Worm (Caenorhabditis elegans) whole organism, mixed stage, embryonic: ENCODE data around the gene ogdh-1.

ENCODE experiments used
- bed-3 ChIP-seq: fragments of 200-800 bp; sonication (Bioruptor generic); optimal IDR thresholded peaks from 3 replicates; lab custom pipeline; 2018; ENCODE audit warnings: mild to moderate bottlenecking, missing genetic modification characterization, moderate library complexity, missing compliant biosample characterization
- blmp-1 ChIP-seq: fragments of 150-350 bp; optimal IDR thresholded peaks from 2 replicates; lab custom pipeline; 2014; ENCODE audit warnings: missing biosample characterization, missing genetic modification characterization
- ceh-39 ChIP-seq: fragments of 150-350 bp; optimal IDR thresholded peaks from 2 replicates; lab custom pipeline; 2014; ENCODE audit warnings: missing biosample characterization, missing genetic modification characterization
- ceh-83 ChIP-seq: fragments of 200-800 bp; sonication (Bioruptor generic); optimal IDR thresholded peaks from 2 replicates; lab custom pipeline; 2018; ENCODE audit warnings: mild to moderate bottlenecking, missing genetic modification characterization, missing compliant biosample characterization
- ces-1 ChIP-seq: fragments of 150-350 bp; optimal IDR thresholded peaks from 2 replicates; lab custom pipeline; 2014; ENCODE audit warnings: missing biosample characterization, missing genetic modification reagents, missing genetic modification characterization
- cnd-1 ChIP-seq: fragments of 200-800 bp; sonication (Bioruptor generic); optimal IDR thresholded peaks from 2 replicates; lab custom pipeline; 2018; ENCODE audit warnings: mild to moderate bottlenecking, missing genetic modification characterization, missing compliant biosample characterization
- drap-1 ChIP-seq: fragments of 200-800 bp; sonication (Bioruptor generic); optimal IDR thresholded peaks from 3 replicates; lab custom pipeline; 2018; ENCODE audit warnings: mild to moderate bottlenecking, missing genetic modification characterization, missing compliant biosample characterization
- elt-1 ChIP-seq: sonication (generic microtip); optimal IDR thresholded peaks from 2 replicates; lab custom pipeline; 2017; ENCODE audit warnings: missing genetic modification characterization, mild to moderate bottlenecking, missing compliant biosample characterization, antibody characterized with exemption, moderate library complexity, borderline replicate concordance; ENCODE audit not compliant: insufficient read depth
- elt-3 ChIP-seq: fragments of 150-350 bp; optimal IDR thresholded peaks from 2 replicates; lab custom pipeline; 2014; ENCODE audit warnings: missing biosample characterization, missing genetic modification characterization
- flh-1 ChIP-seq: fragments of 200-800 bp; sonication (Bioruptor generic); optimal IDR thresholded peaks from 2 replicates; lab custom pipeline; 2018; ENCODE audit warnings: mild to moderate bottlenecking, missing genetic modification characterization, moderate library complexity, missing compliant biosample characterization
- ham-2 ChIP-seq: fragments of 200-800 bp; sonication (Bioruptor generic); optimal IDR thresholded peaks from 2 replicates; lab custom pipeline; 2018; ENCODE audit warnings: mild to moderate bottlenecking, missing genetic modification characterization, missing compliant biosample characterization
- lin-13 ChIP-seq: fragments of 150-350 bp; optimal IDR thresholded peaks from 2 replicates; lab custom pipeline; 2014; ENCODE audit warnings: missing biosample characterization, missing genetic modification characterization
- lsy-2 ChIP-seq: fragments of 150-350 bp; optimal IDR thresholded peaks from 2 replicates; lab custom pipeline; 2014; ENCODE audit warnings: missing biosample characterization, missing genetic modification characterization
- mab-5 ChIP-seq: fragments of 150-350 bp; optimal IDR thresholded peaks from 2 replicates; lab custom pipeline; 2014; ENCODE audit warnings: missing biosample characterization, missing genetic modification characterization
- mep-1 ChIP-seq: fragments of 150-350 bp; optimal IDR thresholded peaks from 2 replicates; lab custom pipeline; 2017; ENCODE audit warnings: missing biosample characterization, missing genetic modification reagents, missing genetic modification characterization, inconsistent platforms
- mls-2 ChIP-seq: sonication (generic microtip); optimal IDR thresholded peaks from 2 replicates; lab custom pipeline; 2016; ENCODE audit warnings: mild to moderate bottlenecking, missing genetic modification characterization, moderate library complexity, missing compliant biosample characterization
- nhr-12 ChIP-seq: fragments of 150-350 bp; optimal IDR thresholded peaks from 2 replicates; lab custom pipeline; 2014; ENCODE audit warnings: missing biosample characterization, missing genetic modification characterization
- nhr-2 ChIP-seq: fragments of 150-350 bp; optimal IDR thresholded peaks from 2 replicates; lab custom pipeline; 2014; ENCODE audit warnings: missing biosample characterization, missing genetic modification characterization
- nhr-237 ChIP-seq: fragments of 150-350 bp; optimal IDR thresholded peaks from 2 replicates; lab custom pipeline; 2014; ENCODE audit warnings: missing biosample characterization, missing genetic modification characterization
- nhr-28 ChIP-seq: fragments of 150-350 bp; optimal IDR thresholded peaks from 2 replicates; lab custom pipeline; 2014; ENCODE audit warnings: missing biosample characterization, missing genetic modification characterization
- nhr-76 ChIP-seq: sonication (generic microtip); optimal IDR thresholded peaks from 2 replicates; lab custom pipeline; 2017; ENCODE audit warnings: missing biosample characterization, missing genetic modification characterization
- pha-4 ChIP-seq: fragments of 150-350 bp; optimal IDR thresholded peaks from 2 replicates; lab custom pipeline; 2018; ENCODE audit warnings: missing biosample characterization, missing genetic modification reagents, missing genetic modification characterization
- sem-2 ChIP-seq: fragments of 200-800 bp; sonication (Bioruptor generic); optimal IDR thresholded peaks from 2 replicates; lab custom pipeline; 2018; ENCODE audit warnings: mild to moderate bottlenecking, missing genetic modification characterization, missing compliant biosample characterization
- snpc-4 ChIP-seq: fragments of 150-350 bp; optimal IDR thresholded peaks from 2 replicates; lab custom pipeline; 2014; ENCODE audit warnings: missing biosample characterization, missing genetic modification characterization
- sptf-1 ChIP-seq: sonication (generic microtip); optimal IDR thresholded peaks from 2 replicates; lab custom pipeline; 2017; ENCODE audit warnings: mild to moderate bottlenecking, missing genetic modification characterization, moderate library complexity, missing compliant biosample characterization
- tbx-8 ChIP-seq: fragments of 200-800 bp; sonication (Bioruptor generic); optimal IDR thresholded peaks from 2 replicates; lab custom pipeline; 2018; ENCODE audit warnings: mild to moderate bottlenecking, missing genetic modification characterization, moderate library complexity, missing compliant biosample characterization
- unc-120 ChIP-seq: sonication (generic microtip); optimal IDR thresholded peaks from 2 replicates; lab custom pipeline; 2017; ENCODE audit warnings: missing genetic modification characterization, missing compliant biosample characterization; ENCODE audit not compliant: poor library complexity, severe bottlenecking
- unc-39 ChIP-seq: fragments of 150-350 bp; optimal IDR thresholded peaks from 2 replicates; lab custom pipeline; 2014; ENCODE audit warnings: missing biosample characterization, missing genetic modification characterization
- zip-8 ChIP-seq: fragments of 150-350 bp; optimal IDR thresholded peaks from 2 replicates; lab custom pipeline; 2014; ENCODE audit warnings: missing biosample characterization, missing genetic modification characterization
- ztf-11 ChIP-seq: fragments of 150-350 bp; optimal IDR thresholded peaks from 2 replicates; lab custom pipeline; 2014; ENCODE audit warnings: missing biosample characterization, missing genetic modification characterization

The ogdh-1 gene

DNA sequence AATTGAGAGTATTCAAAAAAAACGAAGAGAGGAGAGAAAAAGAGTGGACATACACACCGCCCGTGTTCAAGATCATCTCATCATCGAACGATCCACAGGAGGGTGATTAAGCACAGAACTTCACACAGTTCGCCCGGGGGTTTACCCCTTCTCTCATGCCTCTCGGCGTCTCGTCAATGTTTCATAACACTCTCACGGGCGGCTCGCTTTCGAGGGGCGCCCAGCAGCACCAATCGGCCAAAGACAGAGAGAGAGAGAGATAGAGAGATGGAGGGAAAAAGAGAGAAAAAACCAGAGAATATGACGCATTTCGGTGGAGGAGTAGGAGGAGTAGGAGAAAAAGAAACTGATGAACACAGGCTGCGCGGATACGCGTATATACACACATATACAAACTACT, 1.4 kb upstream of the ogdh-1 start:
- TF ChIP-seq sptf-1 (tag; lab: Kevin White, UChicago) (peak; percentile 54), mls-2 (peak; percentile 48), ces-1 (no peak), ham-2 (GFP tag; lab: Kevin White, UChicago) (peak; percentile 34), cnd-1 (tag; lab: Kevin White, UChicago) (no peak), nhr-2 (tag; lab: Kevin White, UChicago) (no peak)

DNA sequence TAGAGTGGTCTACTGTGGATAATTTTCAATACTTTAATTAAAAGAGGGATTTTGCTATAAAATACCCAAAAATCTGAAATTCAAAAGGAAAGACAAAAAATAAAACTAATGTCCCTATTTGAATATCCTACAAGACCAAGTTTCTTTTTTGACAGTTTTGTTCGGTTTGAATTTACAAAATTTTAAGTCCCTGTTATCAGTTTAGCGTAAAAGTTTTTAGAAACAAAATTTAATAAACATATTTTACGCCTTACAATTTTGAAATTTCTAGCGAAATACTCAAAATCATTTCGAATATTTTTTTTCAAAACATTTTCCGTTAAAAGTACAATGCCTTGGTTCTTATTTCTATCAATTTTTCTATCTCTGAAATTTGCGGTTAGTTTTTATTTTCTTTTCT, 11.3 kb downstream of the ogdh-1 start, which contains the start of gene spe-51:
Gene spe-51, plus strand, starts transcription at position 301 of the 400 bp plus-strand sequence.
- TF ChIP-seq lin-13 (tag; lab: Kevin White, UChicago), result no peak
- TF ChIP-seq snpc-4 (tag; lab: Kevin White, UChicago), result no peak
- no peak for TF ChIP-seq nhr-12 (tag; lab: Kevin White, UChicago)
- TF ChIP-seq sptf-1 (tag; lab: Kevin White, UChicago), result no peak
- TF ChIP-seq ceh-83 (GFP tag; lab: Kevin White, UChicago), result no peak
- TF ChIP-seq ces-1, result no peak
- TF ChIP-seq pha-4 (tag; lab: Kevin White, UChicago), result no peak
- no peak for TF ChIP-seq unc-120 (tag; lab: Kevin White, UChicago)
- no peak for TF ChIP-seq elt-3 (tag; lab: Kevin White, UChicago)
- no peak for TF ChIP-seq zip-8 (tag; lab: Kevin White, UChicago)
- TF ChIP-seq flh-1 (GFP tag; lab: Kevin White, UChicago), result no peak
- no peak for TF ChIP-seq nhr-76 (tag; lab: Kevin White, UChicago)
- TF ChIP-seq unc-39 (tag; lab: Kevin White, UChicago), result no peak
- no peak for TF ChIP-seq lsy-2 (tag; lab: Kevin White, UChicago)
- no peak for TF ChIP-seq mab-5 (tag; lab: Kevin White, UChicago)
- no peak for TF ChIP-seq bed-3 (GFP tag; lab: Kevin White, UChicago)
- no peak for TF ChIP-seq nhr-237
- no peak for TF ChIP-seq mls-2

DNA sequence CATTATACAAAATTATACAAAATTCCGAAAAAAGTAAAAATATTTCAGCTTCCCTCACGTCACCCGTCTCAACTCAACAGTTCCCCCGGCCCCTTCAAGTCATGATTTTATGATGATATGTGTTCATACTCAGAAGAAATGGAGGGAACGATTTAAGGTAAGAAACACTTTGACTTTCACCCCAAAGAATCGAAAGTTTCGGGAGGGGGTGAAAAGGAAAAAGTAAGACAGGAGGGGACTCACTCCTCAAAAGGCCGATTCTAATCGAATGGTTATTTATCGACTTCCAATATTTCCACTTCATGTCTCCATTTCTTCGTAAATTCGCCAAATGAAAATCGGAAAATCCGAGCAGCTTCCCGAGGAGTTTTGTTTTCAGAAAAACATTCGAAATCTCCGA, 15.6 kb downstream of the ogdh-1 start, which contains the start of gene bus-4:
Gene bus-4, plus strand, starts transcription at position 49 of the 400 bp plus-strand sequence.
- TF ChIP-seq unc-120 (tag; lab: Kevin White, UChicago), result no peak
- peak; percentile 11 for TF ChIP-seq blmp-1
- TF ChIP-seq, all 35 proteins: peak for 1

DNA sequence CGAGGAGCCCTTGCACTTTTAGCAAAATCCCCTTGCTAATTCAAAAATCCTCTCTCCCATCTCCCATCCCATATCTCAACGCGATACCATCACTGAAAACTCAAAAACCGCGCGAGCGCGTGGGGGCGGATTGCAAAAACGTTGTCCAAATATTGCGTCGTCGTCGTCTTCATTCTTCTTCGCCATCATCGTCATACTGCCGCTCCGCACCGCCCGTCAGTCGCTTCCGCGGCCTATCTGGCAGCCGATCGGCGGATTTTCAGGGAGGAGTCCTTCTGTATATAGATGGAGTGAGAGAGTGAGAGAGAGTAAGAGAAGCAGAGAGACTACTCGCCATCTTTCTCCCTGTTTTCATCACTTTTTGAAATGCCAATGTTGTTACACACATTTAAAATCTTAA, 16.9 kb downstream of the ogdh-1 start:
- TF ChIP-seq tbx-8, result no peak
- no peak for TF ChIP-seq mep-1 (tag; lab: Kevin White, UChicago)
- TF ChIP-seq ham-2 (GFP tag; lab: Kevin White, UChicago), result peak; percentile 29

DNA sequence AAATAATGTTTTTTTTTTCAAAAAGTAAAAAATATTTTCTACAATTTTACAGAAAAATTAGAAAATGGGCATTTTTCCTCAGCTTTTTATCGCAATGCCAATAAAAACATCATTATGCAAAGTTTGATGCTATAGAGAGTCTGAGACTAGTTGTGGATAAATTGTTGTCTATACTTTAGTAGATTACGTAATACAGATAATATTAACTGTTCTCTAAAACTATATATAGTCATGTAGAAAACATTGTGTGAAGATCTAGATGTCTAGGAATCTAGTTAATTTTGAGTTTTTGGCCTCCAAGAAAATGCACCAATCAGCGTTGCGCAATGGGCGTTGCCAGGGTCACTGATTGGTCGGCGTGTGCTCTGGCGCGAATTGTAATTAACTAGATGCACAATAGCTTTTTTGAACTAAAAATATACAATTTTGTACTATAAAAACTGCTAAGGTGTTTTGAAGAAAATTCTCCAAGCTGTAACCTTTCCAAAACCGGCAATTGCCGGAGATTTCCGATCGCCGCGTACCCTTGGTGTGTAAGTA, 17.4 kb downstream of the ogdh-1 start:
- TF ChIP-seq unc-39 (tag; lab: Kevin White, UChicago) (no peak), zip-8 (tag; lab: Kevin White, UChicago) (peak; percentile 52)

DNA sequence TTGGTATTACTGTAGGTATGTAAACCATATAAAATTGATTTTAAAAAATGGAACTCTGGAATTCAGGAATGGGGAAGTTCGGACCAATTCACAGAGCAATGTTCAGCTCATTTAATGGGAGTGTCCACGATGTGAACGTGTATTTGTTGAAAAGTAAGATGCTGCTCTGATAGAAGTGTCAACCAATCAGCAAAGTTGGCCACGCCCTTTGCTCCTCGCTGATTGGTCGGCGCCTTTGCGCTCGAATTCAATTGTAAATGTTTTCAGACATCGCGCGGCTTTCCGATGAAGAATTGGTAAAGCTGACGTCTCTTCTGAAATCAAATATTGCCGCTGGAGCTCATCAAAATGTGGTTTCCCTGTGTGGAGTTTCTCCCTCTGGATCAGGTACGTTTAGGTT, 20.7 kb downstream of the ogdh-1 start:
- TF ChIP-seq ceh-39 (tag; lab: Kevin White, UChicago) (no peak), bed-3 (GFP tag; lab: Kevin White, UChicago) (no peak), nhr-28 (tag; lab: Kevin White, UChicago) (no peak), ztf-11 (tag; lab: Kevin White, UChicago) (no peak), elt-1 (no peak), zip-8 (tag; lab: Kevin White, UChicago) (no peak), sem-2 (GFP tag; lab: Kevin White, UChicago) (no peak), drap-1 (GFP tag; lab: Kevin White, UChicago) (no peak), ceh-83 (GFP tag; lab: Kevin White, UChicago) (no peak)
